Worm (Caenorhabditis elegans) whole organism, L4/young adult: ENCODE results near the gene npr-7.

Experiments used
- W03F9.2 ChIP-seq: fragments of 150-350 bp; optimal IDR thresholded peaks from 2 replicates; lab custom pipeline; 2014; ENCODE audit warnings: missing biosample characterization, missing genetic modification characterization
- dao-5 ChIP-seq: sonication (generic microtip); optimal IDR thresholded peaks from 2 replicates; lab custom pipeline; 2016; ENCODE audit warnings: missing genotype, missing genetic modification characterization, moderate library complexity, missing compliant biosample characterization
- him-1 ChIP-seq: sonication (generic microtip); optimal IDR thresholded peaks from 2 replicates; lab custom pipeline; 2016; ENCODE audit warnings: missing genotype, missing genetic modification reagents, missing genetic modification characterization, missing compliant biosample characterization

ce11 chrX:9364082-9364481, 45.1 kb upstream of the npr-7 start:
- TF ChIP-seq W03F9.2 (tag; lab: Kevin White, UChicago), result no peak
- no peak for TF ChIP-seq dao-5
- TF ChIP-seq him-1 (tag; lab: Kevin White, UChicago), result no peak
